Worm (Caenorhabditis elegans) whole organism, midembryonic: Measurements from ENCODE around the gene cyp-34A9.

Experiments used
- T22C8.4 ChIP-seq: fragments of 200-800 bp; sonication (Bioruptor generic); IDR thresholded peaks from 2 replicates; pipeline ENCODE4 v1.3.6; 2022; ENCODE audit warnings: missing genetic modification characterization, missing compliant biosample characterization
- cog-1 ChIP-seq: sonication (generic microtip); optimal IDR thresholded peaks from 2 replicates; lab custom pipeline; 2016; ENCODE audit warnings: missing genetic modification characterization, missing compliant biosample characterization
- flt-1 ChIP-seq: fragments of 200-800 bp; sonication (Bioruptor generic); IDR thresholded peaks from 2 replicates; pipeline ENCODE4 v1.3.6; 2022; ENCODE audit warnings: missing genetic modification characterization, missing compliant biosample characterization
- klf-2 ChIP-seq: fragments of 200-800 bp; sonication (Bioruptor generic); conservative IDR thresholded peaks from 2 replicates; pipeline ENCODE4 v1.3.6; 2022; ENCODE audit warnings: missing genetic modification reagents, missing genetic modification characterization, missing compliant biosample characterization
- med-1 ChIP-seq: sonication (generic microtip); optimal IDR thresholded peaks from 2 replicates; lab custom pipeline; 2017; ENCODE audit warnings: missing genetic modification characterization, mild to moderate bottlenecking, missing compliant biosample characterization, antibody characterized with exemption, missing genetic modification reagents; ENCODE audit not compliant: insufficient read depth
- ref-1 ChIP-seq: fragments of 200-800 bp; sonication (Bioruptor generic); conservative IDR thresholded peaks from 2 replicates; pipeline ENCODE4 v1.3.6; 2022; ENCODE audit warnings: missing genetic modification reagents, missing genetic modification characterization, missing compliant biosample characterization
- tab-1 ChIP-seq: fragments of 200-800 bp; sonication (Bioruptor generic); IDR thresholded peaks from 2 replicates; pipeline ENCODE4 v1.3.6; 2022; ENCODE audit warnings: missing genetic modification characterization, missing compliant biosample characterization
- ztf-23 ChIP-seq: fragments of 200-800 bp; sonication (Bioruptor generic); IDR thresholded peaks from 2 replicates; pipeline ENCODE4 v1.3.6; 2022; ENCODE audit warnings: missing genetic modification reagents, missing genetic modification characterization, missing compliant biosample characterization
- ztf-29 ChIP-seq: fragments of 200-800 bp; sonication (Bioruptor generic); IDR thresholded peaks from 2 replicates; pipeline ENCODE4 v1.3.6; 2022; ENCODE audit warnings: missing genetic modification reagents, missing genetic modification characterization, missing compliant biosample characterization

- TF ChIP-seq ztf-23 (GFP tag; lab: Robert Waterston, UW) (no peak), med-1 (no peak), tab-1 (GFP tag; lab: Robert Waterston, UW) (no peak), ztf-29 (GFP tag; lab: Robert Waterston, UW) (no peak), flt-1 (GFP tag; lab: Robert Waterston, UW) (no peak), klf-2 (GFP tag; lab: Robert Waterston, UW) (no peak), cog-1 (tag; lab: Kevin White, UChicago) (no peak), ref-1 (GFP tag; lab: Robert Waterston, UW) (no peak), T22C8.4 (GFP tag; lab: Robert Waterston, UW) (no peak)
Measured at ce11 chrV:3994048-3994447, 23.7 kb upstream of the cyp-34A9 start, which contains the start of gene K09D9.9.
